Fruit fly (Drosophila melanogaster) whole organism, embryonic: ENCODE measurements around the gene Sdhaf3.
A peak's percentile ranks its signal among the peaks of the same experiment; 100 is the strongest.

ENCODE experiments used
- Asciz ChIP-seq: fragments of 200-800 bp; sonication (Bioruptor generic); optimal IDR thresholded peaks from 2 replicates; lab custom pipeline; 2017; ENCODE audit warnings: missing biosample characterization, mild to moderate bottlenecking, missing genetic modification characterization, missing genetic modification reagents
- Atf-2 ChIP-seq: fragments of 200-800 bp; sonication (Bioruptor generic); optimal IDR thresholded peaks from 2 replicates; lab custom pipeline; 2016; ENCODE audit warnings: missing biosample characterization, missing genetic modification characterization
- Bgb ChIP-seq: fragments of 200-800 bp; sonication (Bioruptor generic); IDR thresholded peaks from 2 replicates; pipeline ENCODE4 v1.3.6; 2022; ENCODE audit warnings: missing biosample characterization, missing genetic modification characterization; ENCODE audit not compliant: partially characterized antibody
- BtbVII ChIP-seq: fragments of 200-800 bp; sonication (Bioruptor generic); optimal IDR thresholded peaks from 3 replicates; lab custom pipeline; 2017; ENCODE audit warnings: missing biosample characterization, mild to moderate bottlenecking, missing genetic modification characterization
- CG10209 ChIP-seq: fragments of 200-800 bp; sonication (Bioruptor generic); optimal IDR thresholded peaks from 3 replicates; lab custom pipeline; 2017; ENCODE audit warnings: missing biosample characterization, mild to moderate bottlenecking, missing genetic modification characterization, missing genetic modification reagents
- CG11398 ChIP-seq: fragments of 200-800 bp; sonication (Bioruptor generic); optimal IDR thresholded peaks from 2 replicates; lab custom pipeline; 2016; ENCODE audit warnings: missing biosample characterization, missing genetic modification characterization
- CG11456 ChIP-seq: fragments of 200-800 bp; sonication (Bioruptor generic); IDR thresholded peaks from 3 replicates; pipeline ENCODE4 v1.3.6; 2022; ENCODE audit warnings: missing biosample characterization, missing genetic modification characterization
- CG13424 ChIP-seq: fragments of 200-800 bp; sonication (Bioruptor generic); optimal IDR thresholded peaks from 2 replicates; lab custom pipeline; 2019; ENCODE audit warnings: missing biosample characterization, mild to moderate bottlenecking, missing genetic modification characterization, moderate library complexity
- CG13775 ChIP-seq: fragments of 200-800 bp; sonication (Bioruptor generic); optimal IDR thresholded peaks from 3 replicates; lab custom pipeline; 2017; ENCODE audit warnings: missing biosample characterization, mild to moderate bottlenecking, missing genetic modification characterization
- CG14965 ChIP-seq: fragments of 200-800 bp; sonication (Bioruptor generic); optimal IDR thresholded peaks from 2 replicates; lab custom pipeline; 2016; ENCODE audit warnings: missing biosample characterization, missing genetic modification characterization, borderline replicate concordance
- CG15514 ChIP-seq: fragments of 200-800 bp; sonication (Bioruptor generic); optimal IDR thresholded peaks from 3 replicates; lab custom pipeline; 2017; ENCODE audit warnings: missing biosample characterization, missing genetic modification characterization, mild to moderate bottlenecking, moderate library complexity, missing genetic modification reagents
- CG15696 ChIP-seq: fragments of 200-800 bp; sonication (Bioruptor generic); optimal IDR thresholded peaks from 2 replicates; lab custom pipeline; 2019; ENCODE audit warnings: missing biosample characterization, mild to moderate bottlenecking, missing genetic modification characterization, moderate library complexity
- CG2129 ChIP-seq: fragments of 200-800 bp; sonication (Bioruptor generic); IDR thresholded peaks from 2 replicates; pipeline ENCODE4 v1.3.6; 2022; ENCODE audit warnings: missing biosample characterization, missing genetic modification characterization; ENCODE audit not compliant: partially characterized antibody
- CG3847 ChIP-seq: fragments of 200-800 bp; sonication (Bioruptor generic); IDR thresholded peaks from 2 replicates; pipeline ENCODE4 v1.3.6; 2022; ENCODE audit warnings: missing biosample characterization, missing genetic modification characterization
- CG42726 ChIP-seq: fragments of 200-800 bp; sonication (Bioruptor generic); IDR thresholded peaks from 2 replicates; pipeline ENCODE4 v1.3.6; 2022; ENCODE audit warnings: missing biosample characterization, missing genetic modification characterization; ENCODE audit not compliant: partially characterized antibody
- CG4617 ChIP-seq: fragments of 200-800 bp; sonication (Bioruptor generic); optimal IDR thresholded peaks from 3 replicates; lab custom pipeline; 2016; ENCODE audit warnings: missing biosample characterization, missing genetic modification characterization, borderline replicate concordance
- CG8388 ChIP-seq: fragments of 200-800 bp; sonication (Bioruptor generic); optimal IDR thresholded peaks from 2 replicates; lab custom pipeline; 2019; ENCODE audit warnings: missing biosample characterization, mild to moderate bottlenecking, missing genetic modification characterization, moderate library complexity
- CoRest ChIP-seq: fragments of 200-800 bp; sonication (Bioruptor generic); optimal IDR thresholded peaks from 3 replicates; lab custom pipeline; 2018; ENCODE audit warnings: missing biosample characterization, mild to moderate bottlenecking, missing genetic modification characterization, moderate library complexity
- Elba2 ChIP-seq: fragments of 200-800 bp; sonication (Bioruptor generic); optimal IDR thresholded peaks from 3 replicates; lab custom pipeline; 2016; ENCODE audit warnings: missing biosample characterization, missing genetic modification characterization
- Fer2 ChIP-seq: fragments of 200-800 bp; sonication (Bioruptor generic); optimal IDR thresholded peaks from 2 replicates; lab custom pipeline; 2018; ENCODE audit warnings: missing biosample characterization, mild to moderate bottlenecking, missing genetic modification characterization, moderate library complexity
- Hr51 ChIP-seq, 2 experiments: fragments of 200-800 bp; sonication (Bioruptor generic); optimal IDR thresholded peaks; 2 replicates in 1 of 2; 3 replicates in 1 of 2; lab custom pipeline; 2016 to 2018; ENCODE audit warnings: missing biosample characterization in 2 of 2, missing genetic modification characterization in 2 of 2, mild to moderate bottlenecking in 1 of 2, moderate library complexity in 1 of 2
- NFAT ChIP-seq: fragments of 200-800 bp; sonication (Bioruptor generic); IDR thresholded peaks from 2 replicates; pipeline ENCODE4 v1.3.6; 2022; ENCODE audit warnings: missing biosample characterization, missing genetic modification characterization
- Optix ChIP-seq: fragments of 200-800 bp; sonication (Bioruptor generic); IDR thresholded peaks from 3 replicates; pipeline ENCODE4 v1.3.6; 2022; ENCODE audit warnings: missing biosample characterization, missing genetic modification characterization
- Scr ChIP-seq: fragments of 200-800 bp; sonication (Bioruptor generic); IDR thresholded peaks from 2 replicates; pipeline ENCODE4 v1.3.6; 2022; ENCODE audit warnings: missing biosample characterization, missing genetic modification characterization; ENCODE audit not compliant: partially characterized antibody
- Spps ChIP-seq: fragments of 200-800 bp; sonication (Bioruptor generic); optimal IDR thresholded peaks from 2 replicates; lab custom pipeline; 2018; ENCODE audit warnings: missing biosample characterization, mild to moderate bottlenecking, missing genetic modification characterization
- Sry-δ ChIP-seq: fragments of 200-800 bp; sonication (Bioruptor generic); optimal IDR thresholded peaks from 2 replicates; lab custom pipeline; 2016; ENCODE audit warnings: missing biosample characterization, missing genetic modification characterization
- Trl ChIP-seq, 3 experiments: fragments of >200 bp in 2 of 3; fragments of 200-800 bp in 1 of 3; sonication (Bioruptor generic) in 1 of 3; optimal IDR thresholded peaks; 2 replicates in 1 of 3; 3 replicates in 2 of 3; lab custom pipeline; 2016 to 2017; ENCODE audit warnings: missing biosample characterization in 1 of 3, missing genetic modification characterization in 1 of 3
- Usf ChIP-seq: fragments of 200-800 bp; sonication (Bioruptor generic); optimal IDR thresholded peaks from 2 replicates; lab custom pipeline; 2017; ENCODE audit warnings: missing genotype, missing biosample characterization, missing genetic modification characterization
- abd-A ChIP-seq: fragments of 200-800 bp; sonication (Bioruptor generic); optimal IDR thresholded peaks from 3 replicates; lab custom pipeline; 2019; ENCODE audit warnings: missing biosample characterization, mild to moderate bottlenecking, missing genetic modification characterization, moderate library complexity
- ap ChIP-seq: fragments of 200-800 bp; sonication (Bioruptor generic); IDR thresholded peaks from 2 replicates; pipeline ENCODE4 v1.3.6; 2022; ENCODE audit warnings: missing biosample characterization, missing genetic modification characterization
- cg ChIP-seq: fragments of 200-800 bp; sonication (Bioruptor generic); optimal IDR thresholded peaks from 3 replicates; lab custom pipeline; 2019; ENCODE audit warnings: missing biosample characterization, mild to moderate bottlenecking, missing genetic modification characterization, moderate library complexity
- croc ChIP-seq: fragments of 200-800 bp; sonication (Bioruptor generic); conservative IDR thresholded peaks from 3 replicates; pipeline ENCODE4 v1.3.6; 2022; ENCODE audit warnings: missing biosample characterization, missing genetic modification characterization
- crol ChIP-seq: fragments of 200-800 bp; sonication (Bioruptor generic); IDR thresholded peaks from 2 replicates; pipeline ENCODE4 v1.3.6; 2022; ENCODE audit warnings: missing biosample characterization, missing genetic modification characterization
- dan ChIP-seq: fragments of 200-800 bp; sonication (Bioruptor generic); IDR thresholded peaks from 2 replicates; pipeline ENCODE4 v1.3.6; 2022; ENCODE audit warnings: missing biosample characterization, missing genetic modification characterization
- disco-r ChIP-seq: fragments of 200-800 bp; sonication (Bioruptor generic); optimal IDR thresholded peaks from 2 replicates; lab custom pipeline; 2016; ENCODE audit warnings: missing biosample characterization, missing genetic modification characterization
- fru ChIP-seq: fragments of >200 bp; optimal IDR thresholded peaks from 2 replicates; lab custom pipeline; 2017
- gfzf ChIP-seq: fragments of 200-800 bp; sonication (Bioruptor generic); optimal IDR thresholded peaks from 2 replicates; lab custom pipeline; 2016; ENCODE audit warnings: missing biosample characterization, mild to moderate bottlenecking, missing genetic modification characterization, moderate library complexity
- ham ChIP-seq: fragments of 200-800 bp; sonication (Bioruptor generic); IDR thresholded peaks from 2 replicates; pipeline ENCODE4 v1.3.6; 2022; ENCODE audit warnings: missing biosample characterization, missing genetic modification characterization
- jing ChIP-seq: fragments of 200-800 bp; sonication (Bioruptor generic); optimal IDR thresholded peaks from 2 replicates; lab custom pipeline; 2018; ENCODE audit warnings: missing biosample characterization, mild to moderate bottlenecking, missing genetic modification characterization
- ken ChIP-seq: fragments of 200-800 bp; sonication (Bioruptor generic); IDR thresholded peaks from 3 replicates; pipeline ENCODE4 v1.3.6; 2022; ENCODE audit warnings: missing biosample characterization, missing genetic modification characterization
- lilli ChIP-seq: fragments of 200-800 bp; sonication (Bioruptor generic); optimal IDR thresholded peaks from 3 replicates; lab custom pipeline; 2016; ENCODE audit warnings: missing biosample characterization, missing genetic modification characterization
- nerfin-2 ChIP-seq: fragments of 200-800 bp; sonication (Bioruptor generic); IDR thresholded peaks from 2 replicates; pipeline ENCODE4 v1.3.6; 2022; ENCODE audit warnings: missing biosample characterization, missing genetic modification characterization; ENCODE audit not compliant: partially characterized antibody
- org-1 ChIP-seq: fragments of 200-800 bp; sonication (Bioruptor generic); optimal IDR thresholded peaks from 2 replicates; lab custom pipeline; 2017; ENCODE audit warnings: missing biosample characterization, missing genetic modification characterization
- p53 ChIP-seq: fragments of 200-800 bp; sonication (Bioruptor generic); optimal IDR thresholded peaks from 2 replicates; lab custom pipeline; 2016; ENCODE audit warnings: missing biosample characterization, missing genetic modification characterization
- psq ChIP-seq: fragments of 200-800 bp; sonication (Bioruptor generic); optimal IDR thresholded peaks from 2 replicates; lab custom pipeline; 2017; ENCODE audit warnings: missing biosample characterization, missing genetic modification characterization
- ranshi ChIP-seq: fragments of 200-800 bp; sonication (Bioruptor generic); IDR thresholded peaks from 2 replicates; pipeline ENCODE4 v1.3.6; 2022; ENCODE audit warnings: missing biosample characterization, missing genetic modification characterization
- row ChIP-seq: fragments of 200-800 bp; sonication (Bioruptor generic); IDR thresholded peaks from 3 replicates; pipeline ENCODE4 v1.3.6; 2022; ENCODE audit warnings: missing biosample characterization, missing genetic modification characterization
- schlank ChIP-seq: fragments of 200-800 bp; sonication (Bioruptor generic); optimal IDR thresholded peaks from 2 replicates; lab custom pipeline; 2018; ENCODE audit warnings: missing biosample characterization, mild to moderate bottlenecking, missing genetic modification characterization
- seq ChIP-seq: fragments of 200-800 bp; sonication (Bioruptor generic); IDR thresholded peaks from 2 replicates; pipeline ENCODE4 v1.3.6; 2022; ENCODE audit warnings: missing biosample characterization, missing genetic modification characterization
- trem ChIP-seq: fragments of 200-800 bp; optimal IDR thresholded peaks from 3 replicates; lab custom pipeline; 2019; ENCODE audit warnings: missing biosample characterization, mild to moderate bottlenecking, missing genetic modification characterization, moderate library complexity

The Sdhaf3 gene

dm6 chr3R:16453597-16453996 lies 28.7 kb downstream of the Sdhaf3 start, which contains the start of gene Pak3 (continued):
- no peak for TF ChIP-seq CG2129 (GFP tag; lab: Robert Waterston, UW)
- no peak for TF ChIP-seq seq (GFP tag; lab: Robert Waterston, UW)
- TF ChIP-seq CG3847 (GFP tag; lab: Robert Waterston, UW) = peak; percentile 39; the same call in 1 of the 2 replicates
- TF ChIP-seq ham = no peak
- no peak for TF ChIP-seq ranshi
- TF ChIP-seq CG4617 = peak; percentile 84
- TF ChIP-seq lilli (GFP tag; lab: Kevin White, UChicago) = no peak
- peak; percentile 81 for TF ChIP-seq gfzf
- TF ChIP-seq CG13775 (GFP tag; lab: Kevin White, UChicago) = peak; percentile 46
- no peak for TF ChIP-seq CG11398 (GFP tag; lab: Kevin White, UChicago)
- no peak for TF ChIP-seq CG14965
- no peak for TF ChIP-seq NFAT
- TF ChIP-seq Fer2 (tag; lab: Kevin White, UChicago) = no peak
- no peak for TF ChIP-seq CG13424 (tag; lab: Kevin White, UChicago)
- TF ChIP-seq Trl (optimal IDR thresholded peaks at IDR 0.05; lab: Kevin White, UChicago) = no peak
- TF ChIP-seq Trl (GFP tag; optimal IDR thresholded peaks at IDR 0.05; lab: Kevin White, UChicago) = no peak
- TF ChIP-seq CoRest = peak; percentile 45
- no peak for TF ChIP-seq CG8388 (GFP tag; lab: Kevin White, UChicago)
- TF ChIP-seq Hr51 (GFP tag; optimal IDR thresholded peaks at IDR 0.05; lab: Kevin White, UChicago) = no peak
- TF ChIP-seq CG42726 (GFP tag; lab: Robert Waterston, UW) = peak; percentile 73
- TF ChIP-seq p53 (GFP tag; lab: Kevin White, UChicago) = no peak
- TF ChIP-seq Spps (tag; lab: Kevin White, UChicago) = no peak
- no peak for TF ChIP-seq CG10209 (GFP tag; lab: Kevin White, UChicago)
- peak; percentile 82 for TF ChIP-seq CG15514 (GFP tag; lab: Kevin White, UChicago)
- TF ChIP-seq, all 482 proteins: peak for 93

DNA sequence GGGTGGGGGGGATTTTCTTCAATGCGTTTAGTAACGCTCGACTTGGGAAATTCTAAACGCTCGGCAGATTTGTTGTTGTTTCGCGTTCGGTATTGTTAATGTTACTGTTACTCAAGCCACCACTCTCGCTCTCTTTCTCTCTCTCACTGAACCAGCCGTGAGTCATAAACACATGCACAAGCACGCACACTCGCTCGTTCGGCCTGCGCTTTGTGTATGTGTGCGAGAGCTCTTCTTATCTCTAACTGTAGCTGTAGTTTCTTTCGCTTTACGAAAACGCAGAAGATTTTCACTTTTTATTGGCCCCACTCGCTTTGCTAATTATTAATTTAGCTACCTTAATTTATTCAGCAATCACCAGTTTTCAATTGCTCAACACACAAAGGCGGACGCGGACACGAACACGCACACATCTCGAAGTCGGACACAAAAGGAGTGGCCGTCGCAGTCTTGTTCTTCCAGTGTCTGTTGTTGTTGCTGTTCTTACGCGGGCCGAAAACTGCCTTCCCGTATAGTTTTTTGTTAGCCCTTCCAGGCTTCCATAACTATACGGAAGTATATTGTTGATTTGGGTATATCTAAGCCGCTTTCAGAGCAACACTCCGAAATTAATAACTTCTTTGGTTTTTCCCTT lies 29.2 kb downstream of the Sdhaf3 start:
- TF ChIP-seq CG11456 (GFP tag; lab: Robert Waterston, UW) (no peak), trem (tag; lab: Kevin White, UChicago) (no peak), fru (lab: Kevin White, UChicago) (no peak), BtbVII (GFP tag; lab: Kevin White, UChicago) (no peak), Atf-2 (no peak), ken (GFP tag; lab: Robert Waterston, UW) (no peak), org-1 (no peak), dan (GFP tag; lab: Robert Waterston, UW) (no peak), ap (no peak), ham (no peak), cg (GFP tag; lab: Kevin White, UChicago) (peak; percentile 96), abd-A (tag; lab: Kevin White, UChicago) (no peak), disco-r (no peak), Scr (peak; percentile 8), row (peak; percentile 14; the same call in 1 of the 3 replicates), Optix (no peak), croc (GFP tag; lab: Robert Waterston, UW) (no peak), CG15696 (tag; lab: Kevin White, UChicago) (no peak), schlank (tag; lab: Kevin White, UChicago) (no peak), Asciz (GFP tag; lab: Kevin White, UChicago) (no peak), Usf (GFP tag; lab: Kevin White, UChicago) (no peak), Sry-δ (GFP tag; lab: Kevin White, UChicago) (no peak), Bgb (GFP tag; lab: Robert Waterston, UW) (no peak), jing (GFP tag; lab: Kevin White, UChicago) (no peak), psq (no peak), nerfin-2 (GFP tag; lab: Robert Waterston, UW) (no peak), crol (GFP tag; lab: Robert Waterston, UW) (no peak), Elba2 (GFP tag; lab: Kevin White, UChicago) (no peak)
